Worm (Caenorhabditis elegans): ENCODE results near the gene F01G10.4.

The F01G10.4 gene

ce11 chrIV:10252350-10252792 is 20.0 kb upstream of the F01G10.4 start (continued):
- TF ChIP-seq nhr-85 (tag) (peak; percentile 93), ceh-90 (tag; optimal IDR thresholded peaks at IDR 0.05) (no peak), efl-3 (GFP tag; optimal IDR thresholded peaks at IDR 0.05) (no peak), aha-1 (tag; optimal IDR thresholded peaks at IDR 0.05) (no peak), tlp-1 (tag; optimal IDR thresholded peaks at IDR 0.05) (no peak), lin-35 (GFP tag; optimal IDR thresholded peaks at IDR 0.05) (peak; percentile 76 to 77), blmp-1 (tag; optimal IDR thresholded peaks at IDR 0.05) (peak; percentile 96), lin-13 (GFP tag; optimal IDR thresholded peaks at IDR 0.05) (peak; percentile 87), sptf-1 (tag; optimal IDR thresholded peaks at IDR 0.05) (no peak), nhr-12 (tag; optimal IDR thresholded peaks at IDR 0.05) (no peak), ces-1 (GFP tag; optimal IDR thresholded peaks at IDR 0.05) (no peak), unc-98 (GFP tag; IDR thresholded peaks at IDR 0.05) (peak; percentile 48; the same call in 1 of the 2 replicates), sup-37 (GFP tag; optimal IDR thresholded peaks at IDR 0.05) (peak; percentile 74), mep-1 (tag; optimal IDR thresholded peaks at IDR 0.05) (peak; percentile 81), nhr-71 (tag; optimal IDR thresholded peaks at IDR 0.05) (peak; percentile 99), fkh-4 (tag; optimal IDR thresholded peaks at IDR 0.05; ENCODE audit: borderline replicate concordance) (peak; percentile 51), ceh-8 (GFP tag; optimal IDR thresholded peaks at IDR 0.05) (peak; percentile 94), irx-1 (tag; optimal IDR thresholded peaks at IDR 0.05) (peak; percentile 90), fkh-8 (tag; optimal IDR thresholded peaks at IDR 0.05) (peak; percentile 98), alr-1 (tag; optimal IDR thresholded peaks at IDR 0.05; ENCODE audit: borderline replicate concordance) (no peak), C34B4.2 (tag; optimal IDR thresholded peaks at IDR 0.05) (no peak), fos-1 (tag; optimal IDR thresholded peaks at IDR 0.05) (peak; percentile 60), vab-15 (tag; optimal IDR thresholded peaks at IDR 0.05) (peak; percentile 19), lsy-2 (tag; optimal IDR thresholded peaks at IDR 0.05) (peak; percentile 88 to 90), xbp-1 (tag; optimal IDR thresholded peaks at IDR 0.05) (peak; percentile 91), F16B12.6 (tag; optimal IDR thresholded peaks at IDR 0.05) (peak; percentile 9), aly-2 (tag; optimal IDR thresholded peaks at IDR 0.05) (peak; percentile 73), nhr-19 (GFP tag; conservative IDR thresholded peaks at IDR 0.05) (peak; percentile 91), mef-2 (tag; optimal IDR thresholded peaks at IDR 0.05) (peak; percentile 70), lin-15B (tag; optimal IDR thresholded peaks at IDR 0.05) (no peak), dpl-1 (GFP tag; optimal IDR thresholded peaks at IDR 0.05) (peak; percentile 37 to 59 (median 58)), ama-1 (optimal IDR thresholded peaks at IDR 0.05) (peak; percentile 63), ceh-88 (GFP tag; IDR thresholded peaks at IDR 0.05) (peak; percentile 72)

- TF ChIP-seq jun-1 (tag; optimal IDR thresholded peaks at IDR 0.05) (no peak), dpl-1 (GFP tag; optimal IDR thresholded peaks at IDR 0.05) (no peak), blmp-1 (tag; optimal IDR thresholded peaks at IDR 0.05) (no peak), rnt-1 (tag; optimal IDR thresholded peaks at IDR 0.05) (no peak), nhr-19 (GFP tag; conservative IDR thresholded peaks at IDR 0.05) (no peak), tlp-1 (tag; optimal IDR thresholded peaks at IDR 0.05) (no peak), ceh-63 (GFP tag; optimal IDR thresholded peaks at IDR 0.05) (no peak), swsn-7 (tag; optimal IDR thresholded peaks at IDR 0.05) (no peak), irx-1 (tag; optimal IDR thresholded peaks at IDR 0.05) (no peak), fkh-4 (tag; optimal IDR thresholded peaks at IDR 0.05; ENCODE audit: borderline replicate concordance) (no peak), ets-5 (GFP tag; IDR thresholded peaks at IDR 0.05) (no peak), nhr-76 (tag; optimal IDR thresholded peaks at IDR 0.05) (no peak), lin-14 (GFP tag; optimal IDR thresholded peaks at IDR 0.05) (no peak), pax-3 (tag; optimal IDR thresholded peaks at IDR 0.05) (no peak), elt-2 (tag; optimal IDR thresholded peaks at IDR 0.05) (no peak), nhr-84 (tag; optimal IDR thresholded peaks at IDR 0.05) (no peak), skn-1 (tag; optimal IDR thresholded peaks at IDR 0.05) (no peak), fos-1 (tag; optimal IDR thresholded peaks at IDR 0.05) (no peak)
Observed at ce11 chrIV:10251764-10252163, 19.4 kb upstream of the F01G10.4 start.
